Worm (Caenorhabditis elegans) whole organism, late embryonic: ENCODE results near the gene math-24.
A peak's percentile ranks its signal among the peaks of the same experiment; 100 is the strongest.
"Not testable (repeated sequence)": the region's sequence is repeated elsewhere in the genome, so short reads cannot be mapped to it uniquely, and the experiment has no call there.

Source experiments
- C08G9.2 ChIP-seq: sonication (generic microtip); optimal IDR thresholded peaks from 2 replicates; lab custom pipeline; 2016; ENCODE audit warnings: mild to moderate bottlenecking, missing genetic modification characterization, moderate library complexity, missing compliant biosample characterization
- F13H6.1 ChIP-seq: sonication (generic microtip); optimal IDR thresholded peaks from 2 replicates; lab custom pipeline; 2016; ENCODE audit warnings: missing genetic modification characterization, missing compliant biosample characterization
- ceh-22 ChIP-seq: sonication (generic microtip); optimal IDR thresholded peaks from 2 replicates; lab custom pipeline; 2017; ENCODE audit warnings: missing biosample characterization, missing genetic modification characterization
- ceh-24 ChIP-seq: sonication (generic microtip); optimal IDR thresholded peaks from 2 replicates; lab custom pipeline; 2016; ENCODE audit warnings: mild to moderate bottlenecking, missing genetic modification characterization, missing compliant biosample characterization
- ceh-31 ChIP-seq: sonication (generic microtip); optimal IDR thresholded peaks from 2 replicates; lab custom pipeline; 2016; ENCODE audit warnings: missing genetic modification characterization, missing compliant biosample characterization
- ceh-45 ChIP-seq: fragments of 200-800 bp; sonication (Bioruptor generic); IDR thresholded peaks from 2 replicates; pipeline ENCODE4 v1.3.6; 2022; ENCODE audit warnings: missing genetic modification reagents, missing genetic modification characterization, missing compliant biosample characterization
- dve-1 ChIP-seq: sonication (generic microtip); optimal IDR thresholded peaks from 2 replicates; lab custom pipeline; 2017; ENCODE audit warnings: antibody characterized with exemption, mild to moderate bottlenecking, missing genetic modification characterization, missing compliant biosample characterization
- elt-2 ChIP-seq: sonication (generic microtip); optimal IDR thresholded peaks from 2 replicates; lab custom pipeline; 2016; ENCODE audit warnings: missing genetic modification reagents, missing genetic modification characterization, missing compliant biosample characterization
- gmeb-2 ChIP-seq: sonication (generic microtip); optimal IDR thresholded peaks from 2 replicates; lab custom pipeline; 2016; ENCODE audit warnings: missing genetic modification characterization, inconsistent platforms, missing compliant biosample characterization
- hlh-6 ChIP-seq: sonication (generic microtip); optimal IDR thresholded peaks from 2 replicates; lab custom pipeline; 2016; ENCODE audit warnings: missing genotype, missing genetic modification characterization, missing compliant biosample characterization
- hlh-8 ChIP-seq: sonication (generic microtip); optimal IDR thresholded peaks from 2 replicates; lab custom pipeline; 2016; ENCODE audit warnings: missing genotype, missing genetic modification characterization, missing compliant biosample characterization
- lin-11 ChIP-seq: fragments of 200-800 bp; sonication (Bioruptor generic); optimal IDR thresholded peaks from 2 replicates; lab custom pipeline; 2018; ENCODE audit warnings: mild to moderate bottlenecking, missing genetic modification characterization, missing compliant biosample characterization
- madf-2 ChIP-seq: sonication (generic microtip); optimal IDR thresholded peaks from 2 replicates; lab custom pipeline; 2017; ENCODE audit warnings: missing genetic modification characterization, missing compliant biosample characterization
- nhr-11 ChIP-seq: fragments of 150-350 bp; optimal IDR thresholded peaks from 2 replicates; lab custom pipeline; 2014; ENCODE audit warnings: missing biosample characterization, missing genetic modification characterization
- pag-3 ChIP-seq: sonication (generic microtip); optimal IDR thresholded peaks from 2 replicates; lab custom pipeline; 2016; ENCODE audit warnings: missing compliant biosample characterization, missing genetic modification characterization, borderline replicate concordance
- pat-9 ChIP-seq: fragments of 200-800 bp; sonication (Bioruptor generic); optimal IDR thresholded peaks from 2 replicates; lab custom pipeline; 2018; ENCODE audit warnings: mild to moderate bottlenecking, missing genetic modification characterization, moderate library complexity, missing compliant biosample characterization
- pax-1 ChIP-seq: fragments of 150-350 bp; optimal IDR thresholded peaks from 2 replicates; lab custom pipeline; 2014; ENCODE audit warnings: missing biosample characterization, missing genetic modification characterization
- pha-2 ChIP-seq: sonication (generic microtip); optimal IDR thresholded peaks from 2 replicates; lab custom pipeline; 2017; ENCODE audit warnings: mild to moderate bottlenecking, missing genetic modification characterization, missing compliant biosample characterization
- pqm-1 ChIP-seq: sonication (generic microtip); optimal IDR thresholded peaks from 2 replicates; lab custom pipeline; 2016; ENCODE audit warnings: missing genetic modification characterization, missing compliant biosample characterization
- rnt-1 ChIP-seq: sonication (generic microtip); optimal IDR thresholded peaks from 2 replicates; lab custom pipeline; 2016; ENCODE audit warnings: missing genetic modification characterization, missing compliant biosample characterization
- sox-2 ChIP-seq: fragments of 200-800 bp; sonication (Bioruptor generic); IDR thresholded peaks from 2 replicates; pipeline ENCODE4 v1.3.6; 2022; ENCODE audit warnings: missing genetic modification reagents, missing genetic modification characterization, missing compliant biosample characterization
- tbx-2 ChIP-seq: sonication (generic microtip); optimal IDR thresholded peaks from 2 replicates; lab custom pipeline; 2016; ENCODE audit warnings: missing genetic modification characterization, missing compliant biosample characterization
- ttx-3 ChIP-seq: sonication (generic microtip); optimal IDR thresholded peaks from 2 replicates; lab custom pipeline; 2016; ENCODE audit warnings: missing genetic modification reagents, missing genetic modification characterization, missing compliant biosample characterization
- zip-5 ChIP-seq: sonication (generic microtip); optimal IDR thresholded peaks from 2 replicates; lab custom pipeline; 2016; ENCODE audit warnings: missing genetic modification characterization, missing compliant biosample characterization

The math-24 gene

ce11 chrII:1946427-1946826 lies 46.4 kb downstream of the math-24 start, which contains the start of gene math-48:
Gene math-48, minus strand, starts transcription at chrII:1946527.
- no peak for TF ChIP-seq hlh-8 (tag; lab: Kevin White, UChicago)
- no peak for TF ChIP-seq ceh-22 (tag; lab: Kevin White, UChicago)
- no peak for TF ChIP-seq pqm-1 (tag; lab: Kevin White, UChicago)
- TF ChIP-seq dve-1 = no peak
- TF ChIP-seq hlh-6 (tag; lab: Kevin White, UChicago) = no peak
- TF ChIP-seq pat-9 = no peak
- no peak for TF ChIP-seq rnt-1 (tag; lab: Kevin White, UChicago)
- TF ChIP-seq C08G9.2 (tag; lab: Kevin White, UChicago) = no peak
- TF ChIP-seq F13H6.1 (tag; lab: Kevin White, UChicago) = no peak
- TF ChIP-seq ttx-3 (tag; lab: Kevin White, UChicago) = no peak
- TF ChIP-seq pax-1 (tag; lab: Kevin White, UChicago) = no peak
- TF ChIP-seq zip-5 (tag; lab: Kevin White, UChicago) = no peak
- TF ChIP-seq pag-3 = no peak
- no peak for TF ChIP-seq ceh-24
- TF ChIP-seq ceh-31 (tag; lab: Kevin White, UChicago) = no peak
- no peak for TF ChIP-seq tbx-2 (tag; lab: Kevin White, UChicago)

- not testable (repeated sequence) for TF ChIP-seq madf-2 (tag; lab: Kevin White, UChicago); gmeb-2 (tag; lab: Kevin White, UChicago); ceh-45
Observed at ce11 chrII:1948393-1948792, 48.4 kb downstream of the math-24 start, which contains the start of gene ZK250.2. Gene ZK250.2, plus strand, starts transcription at chrII:1948693.

ce11 chrII:1949119-1949518 lies 49.1 kb downstream of the math-24 start:
- peak; percentile 99 for TF ChIP-seq elt-2 (tag; lab: Kevin White, UChicago)
- TF ChIP-seq sox-2 (GFP tag; lab: Robert Waterston, UW) = no peak
- TF ChIP-seq pha-2 (tag; lab: Kevin White, UChicago) = no peak
- no peak for TF ChIP-seq nhr-11 (tag; lab: Kevin White, UChicago)
- TF ChIP-seq lin-11 (tag; lab: Kevin White, UChicago) = no peak
- TF ChIP-seq ttx-3 (tag; lab: Kevin White, UChicago) = no peak
